Fruit fly (Drosophila melanogaster) whole organism, embryonic: ENCODE measurements around the gene klu.

Experiments used
- Blimp-1 ChIP-seq: fragments of 200-800 bp; sonication (Bioruptor generic); optimal IDR thresholded peaks from 3 replicates; lab custom pipeline; 2018; ENCODE audit warnings: missing biosample characterization, missing genetic modification characterization, mild to moderate bottlenecking, moderate library complexity, missing genetic modification reagents
- CG10321 ChIP-seq: fragments of 200-800 bp; sonication (Bioruptor generic); IDR thresholded peaks from 2 replicates; pipeline ENCODE4 v1.3.6; 2022; ENCODE audit warnings: missing biosample characterization, missing genetic modification characterization
- CG10543 ChIP-seq: fragments of 200-800 bp; sonication (Bioruptor generic); optimal IDR thresholded peaks from 3 replicates; lab custom pipeline; 2017; ENCODE audit warnings: missing biosample characterization, mild to moderate bottlenecking, missing genetic modification characterization, moderate library complexity
- CG11504 ChIP-seq: fragments of 200-800 bp; sonication (Bioruptor generic); optimal IDR thresholded peaks from 3 replicates; lab custom pipeline; 2019; ENCODE audit warnings: missing biosample characterization, mild to moderate bottlenecking, missing genetic modification characterization, moderate library complexity
- CG12391 ChIP-seq: fragments of 200-800 bp; sonication (Bioruptor generic); optimal IDR thresholded peaks from 3 replicates; lab custom pipeline; 2018; ENCODE audit warnings: missing biosample characterization, mild to moderate bottlenecking, missing genetic modification characterization, moderate library complexity
- CG12769 ChIP-seq: fragments of 200-800 bp; sonication (Bioruptor generic); optimal IDR thresholded peaks from 2 replicates; lab custom pipeline; 2019; ENCODE audit warnings: missing biosample characterization, mild to moderate bottlenecking, missing genetic modification characterization, moderate library complexity
- CG15073 ChIP-seq: fragments of 200-800 bp; sonication (Bioruptor generic); optimal IDR thresholded peaks from 2 replicates; lab custom pipeline; 2016; ENCODE audit warnings: missing biosample characterization, missing genetic modification characterization
- CG1602 ChIP-seq: fragments of 200-800 bp; sonication (Bioruptor generic); optimal IDR thresholded peaks from 3 replicates; lab custom pipeline; 2016; ENCODE audit warnings: missing biosample characterization, missing genetic modification characterization
- CG18011 ChIP-seq: fragments of 200-800 bp; sonication (Bioruptor generic); optimal IDR thresholded peaks from 2 replicates; lab custom pipeline; 2017; ENCODE audit warnings: missing biosample characterization, missing genetic modification characterization, mild to moderate bottlenecking, moderate library complexity, missing genotype
- CG2120 ChIP-seq: fragments of 200-800 bp; sonication (Bioruptor generic); optimal IDR thresholded peaks from 3 replicates; lab custom pipeline; 2016; ENCODE audit warnings: missing biosample characterization, missing genetic modification characterization
- CG31441 ChIP-seq: fragments of 200-800 bp; sonication (Bioruptor generic); IDR thresholded peaks from 2 replicates; pipeline ENCODE4 v1.3.6; 2022; ENCODE audit warnings: missing biosample characterization, missing genetic modification characterization
- CG4617 ChIP-seq: fragments of 200-800 bp; sonication (Bioruptor generic); optimal IDR thresholded peaks from 3 replicates; lab custom pipeline; 2016; ENCODE audit warnings: missing biosample characterization, missing genetic modification characterization, borderline replicate concordance
- CG5245 ChIP-seq: fragments of 200-800 bp; sonication (Bioruptor generic); optimal IDR thresholded peaks from 3 replicates; lab custom pipeline; 2016; ENCODE audit warnings: missing biosample characterization, missing genetic modification characterization
- CG6854 ChIP-seq: fragments of 200-800 bp; sonication (Bioruptor generic); optimal IDR thresholded peaks from 3 replicates; lab custom pipeline; 2017; ENCODE audit warnings: missing biosample characterization, mild to moderate bottlenecking, missing genetic modification characterization
- CG7786 ChIP-seq: fragments of 200-800 bp; sonication (Bioruptor generic); optimal IDR thresholded peaks from 2 replicates; lab custom pipeline; 2016; ENCODE audit warnings: missing biosample characterization, missing genetic modification characterization
- CG9215 ChIP-seq: fragments of 200-800 bp; sonication (Bioruptor generic); IDR thresholded peaks from 2 replicates; pipeline ENCODE4 v1.3.6; 2022; ENCODE audit warnings: missing biosample characterization, missing genetic modification characterization
- CTCF ChIP-seq: fragments of 200-800 bp; sonication (Bioruptor generic); optimal IDR thresholded peaks from 2 replicates; lab custom pipeline; 2017; ENCODE audit warnings: missing biosample characterization, mild to moderate bottlenecking, missing genetic modification characterization, moderate library complexity
- Chrac-16 ChIP-seq: fragments of 200-800 bp; sonication (Bioruptor generic); optimal IDR thresholded peaks from 3 replicates; lab custom pipeline; 2016; ENCODE audit warnings: missing biosample characterization, missing genetic modification characterization
- CkIIα-i1 ChIP-seq: fragments of 200-800 bp; sonication (Bioruptor generic); IDR thresholded peaks from 2 replicates; pipeline ENCODE4 v1.3.6; 2022; ENCODE audit warnings: missing biosample characterization, missing genetic modification characterization
- CrebB ChIP-seq: fragments of 200-800 bp; sonication (Bioruptor generic); optimal IDR thresholded peaks from 3 replicates; lab custom pipeline; 2018; ENCODE audit warnings: missing biosample characterization, mild to moderate bottlenecking, missing genetic modification characterization
- D ChIP-seq, 2 experiments: fragments of 200-800 bp in 1 of 2; fragments of >200 bp in 1 of 2; sonication (Bioruptor generic) in 1 of 2; optimal IDR thresholded peaks; 2 replicates in 1 of 2; 3 replicates in 1 of 2; lab custom pipeline; 2017; ENCODE audit warnings: mild to moderate bottlenecking in 1 of 2, missing biosample characterization in 1 of 2, missing genetic modification characterization in 1 of 2, missing genetic modification reagents in 1 of 2
- Dip2 ChIP-seq: fragments of 200-800 bp; sonication (Bioruptor generic); IDR thresholded peaks from 2 replicates; pipeline ENCODE4 v1.3.6; 2022; ENCODE audit warnings: missing biosample characterization, missing genetic modification characterization
- Dll ChIP-seq: fragments of 200-800 bp; sonication (Bioruptor generic); IDR thresholded peaks from 4 replicates; pipeline ENCODE4 v1.3.6; 2022; ENCODE audit warnings: missing biosample characterization, missing genetic modification characterization; ENCODE audit not compliant: partially characterized antibody
- E2f2 ChIP-seq: fragments of 200-800 bp; sonication (Bioruptor generic); IDR thresholded peaks from 2 replicates; pipeline ENCODE4 v1.3.6; 2022; ENCODE audit warnings: missing biosample characterization, missing genetic modification characterization
- Fer2 ChIP-seq: fragments of 200-800 bp; sonication (Bioruptor generic); optimal IDR thresholded peaks from 2 replicates; lab custom pipeline; 2018; ENCODE audit warnings: missing biosample characterization, mild to moderate bottlenecking, missing genetic modification characterization, moderate library complexity
- Gsc ChIP-seq: fragments of 200-800 bp; sonication (Bioruptor generic); IDR thresholded peaks from 2 replicates; pipeline ENCODE4 v1.3.6; 2022; ENCODE audit warnings: missing biosample characterization, missing genetic modification characterization
- H2.0 ChIP-seq: fragments of 200-800 bp; sonication (Bioruptor generic); IDR thresholded peaks from 2 replicates; pipeline ENCODE4 v1.3.6; 2022; ENCODE audit warnings: missing biosample characterization, missing genetic modification characterization
- Hsf ChIP-seq: fragments of 200-800 bp; sonication (Bioruptor generic); optimal IDR thresholded peaks from 3 replicates; lab custom pipeline; 2016; ENCODE audit warnings: missing biosample characterization, missing genetic modification characterization
- Med ChIP-seq: fragments of 200-800 bp; sonication (Bioruptor generic); peaks from one replicate; lab custom pipeline; 2016; ENCODE audit warnings: missing biosample characterization, missing genetic modification characterization, mild to moderate bottlenecking, inconsistent platforms, moderate library complexity
- Nf-YA ChIP-seq: fragments of 200-800 bp; sonication (Bioruptor generic); IDR thresholded peaks from 2 replicates; pipeline ENCODE4 v1.3.6; 2022; ENCODE audit warnings: missing biosample characterization, missing genetic modification characterization
- Opbp ChIP-seq: fragments of 200-800 bp; sonication (Bioruptor generic); IDR thresholded peaks from 3 replicates; pipeline ENCODE4 v1.3.6; 2022; ENCODE audit warnings: missing biosample characterization, missing genetic modification characterization; ENCODE audit not compliant: partially characterized antibody
- Sin3A ChIP-seq: fragments of >200 bp; optimal IDR thresholded peaks from 2 replicates; lab custom pipeline; 2018
- Tbp ChIP-seq: fragments of >200 bp; optimal IDR thresholded peaks from 2 replicates; lab custom pipeline; 2018; ENCODE audit warnings: missing biosample characterization, missing genetic modification characterization
- bab2 ChIP-seq: fragments of 200-800 bp; sonication (Bioruptor generic); optimal IDR thresholded peaks from 2 replicates; lab custom pipeline; 2016; ENCODE audit warnings: missing biosample characterization, missing genetic modification characterization
- bcd ChIP-seq: fragments of 200-800 bp; sonication (Bioruptor generic); optimal IDR thresholded peaks from 2 replicates; lab custom pipeline; 2017; ENCODE audit warnings: missing biosample characterization, mild to moderate bottlenecking, missing genetic modification characterization
- chif ChIP-seq, 2 experiments: fragments of 200-800 bp; sonication (Bioruptor generic); optimal IDR thresholded peaks; 3 replicates each; lab custom pipeline; 2016; ENCODE audit warnings: missing biosample characterization in 2 of 2, missing genetic modification characterization in 2 of 2
- dmrt11E ChIP-seq: fragments of 200-800 bp; sonication (Bioruptor generic); optimal IDR thresholded peaks from 3 replicates; lab custom pipeline; 2018; ENCODE audit warnings: missing biosample characterization, mild to moderate bottlenecking, missing genetic modification characterization, moderate library complexity
- fd102C ChIP-seq: fragments of 200-800 bp; sonication (Bioruptor generic); optimal IDR thresholded peaks from 2 replicates; lab custom pipeline; 2018; ENCODE audit warnings: missing biosample characterization, mild to moderate bottlenecking, missing genetic modification characterization, moderate library complexity
- ftz-f1 ChIP-seq: fragments of 200-800 bp; sonication (Bioruptor generic); optimal IDR thresholded peaks from 2 replicates; lab custom pipeline; 2016; ENCODE audit warnings: missing biosample characterization, missing genetic modification characterization
- kah ChIP-seq: fragments of 200-800 bp; sonication (Bioruptor generic); optimal IDR thresholded peaks from 2 replicates; lab custom pipeline; 2018; ENCODE audit warnings: missing biosample characterization, mild to moderate bottlenecking, missing genetic modification characterization
- kni ChIP-seq: fragments of 200-800 bp; sonication (Bioruptor generic); optimal IDR thresholded peaks from 3 replicates; lab custom pipeline; 2017; ENCODE audit warnings: mild to moderate bottlenecking, missing biosample characterization, missing genetic modification reagents, missing genetic modification characterization
- nom ChIP-seq: fragments of 200-800 bp; sonication (Bioruptor generic); optimal IDR thresholded peaks from 2 replicates; lab custom pipeline; 2017; ENCODE audit warnings: missing biosample characterization, missing genetic modification characterization, mild to moderate bottlenecking, moderate library complexity, missing genetic modification reagents
- onecut ChIP-seq: fragments of 200-800 bp; sonication (Bioruptor generic); IDR thresholded peaks from 2 replicates; pipeline ENCODE4 v1.3.6; 2022; ENCODE audit warnings: missing biosample characterization, missing genetic modification characterization
- peb ChIP-seq: fragments of 200-800 bp; sonication (Bioruptor generic); IDR thresholded peaks from 2 replicates; pipeline ENCODE4 v1.3.6; 2022; ENCODE audit warnings: missing biosample characterization, missing genetic modification characterization
- pfk ChIP-seq: fragments of 200-800 bp; sonication (Bioruptor generic); optimal IDR thresholded peaks from 2 replicates; lab custom pipeline; 2018; ENCODE audit warnings: missing biosample characterization, mild to moderate bottlenecking, missing genetic modification characterization, moderate library complexity
- pita ChIP-seq: fragments of 200-800 bp; sonication (Bioruptor generic); optimal IDR thresholded peaks from 2 replicates; lab custom pipeline; 2017; ENCODE audit warnings: missing biosample characterization, mild to moderate bottlenecking, missing genetic modification characterization
- salm ChIP-seq: fragments of 200-800 bp; sonication (Bioruptor generic); optimal IDR thresholded peaks from 2 replicates; lab custom pipeline; 2018; ENCODE audit warnings: missing biosample characterization, mild to moderate bottlenecking, missing genetic modification characterization
- schlank ChIP-seq: fragments of 200-800 bp; sonication (Bioruptor generic); optimal IDR thresholded peaks from 2 replicates; lab custom pipeline; 2018; ENCODE audit warnings: missing biosample characterization, mild to moderate bottlenecking, missing genetic modification characterization
- slp2 ChIP-seq: fragments of 200-800 bp; sonication (Bioruptor generic); optimal IDR thresholded peaks from 2 replicates; lab custom pipeline; 2016; ENCODE audit warnings: missing biosample characterization, missing genetic modification characterization
- tna ChIP-seq: fragments of 200-800 bp; sonication (Bioruptor generic); IDR thresholded peaks from 2 replicates; pipeline ENCODE4 v1.3.6; 2022; ENCODE audit warnings: missing biosample characterization, missing genetic modification characterization; ENCODE audit not compliant: partially characterized antibody
- ttk ChIP-seq: fragments of 200-800 bp; sonication (Bioruptor generic); IDR thresholded peaks from 2 replicates; pipeline ENCODE4 v2.1.2; 2022; ENCODE audit warnings: missing biosample characterization, missing genetic modification characterization
- zfh2 ChIP-seq: fragments of 200-800 bp; sonication (Bioruptor generic); optimal IDR thresholded peaks from 2 replicates; lab custom pipeline; 2016; ENCODE audit warnings: missing biosample characterization, missing genetic modification characterization

Gene klu

dm6 chr3L:10931430-10931829 is 77.6 kb downstream of the klu start (continued):
- TF ChIP-seq CG5245: no peak
- no peak for TF ChIP-seq Nf-YA (GFP tag; lab: Robert Waterston, UW)
- no peak for TF ChIP-seq Fer2 (tag; lab: Kevin White, UChicago)
- no peak for TF ChIP-seq Med
- TF ChIP-seq CTCF (GFP tag; lab: Kevin White, UChicago): no peak
- TF ChIP-seq schlank (tag; lab: Kevin White, UChicago): no peak
- no peak for TF ChIP-seq chif (GFP tag; optimal IDR thresholded peaks at IDR 0.05; lab: Kevin White, UChicago)
- no peak for TF ChIP-seq H2.0 (GFP tag; lab: Robert Waterston, UW)
- no peak for TF ChIP-seq CrebB (tag; lab: Kevin White, UChicago)
- TF ChIP-seq Dip2 (GFP tag; lab: Robert Waterston, UW): no peak
- peak; percentile 43 for TF ChIP-seq Blimp-1 (GFP tag; lab: Kevin White, UChicago)
- no peak for TF ChIP-seq Dll (GFP tag; lab: Robert Waterston, UW)
- peak; percentile 39 for TF ChIP-seq bcd
- no peak for TF ChIP-seq D (optimal IDR thresholded peaks at IDR 0.05; lab: Kevin White, UChicago)
- no peak for TF ChIP-seq D (GFP tag; optimal IDR thresholded peaks at IDR 0.05; lab: Kevin White, UChicago)
- TF ChIP-seq CG11504 (tag; lab: Kevin White, UChicago): peak; percentile 66
- TF ChIP-seq ttk (GFP tag; lab: Robert Waterston, UW): 0 out of 2 replicates have a peak, but pooled peaks have one; percentile 20
- TF ChIP-seq CG12391 (tag; lab: Kevin White, UChicago): peak; percentile 42
- TF ChIP-seq bab2 (GFP tag; lab: Kevin White, UChicago): no peak
- TF ChIP-seq peb (GFP tag; lab: Robert Waterston, UW): peak; percentile 58; the same call in 1 of the 2 replicates
- TF ChIP-seq CG9215 (GFP tag; lab: Robert Waterston, UW): no peak
- TF ChIP-seq CG1602: no peak
- TF ChIP-seq ftz-f1 (GFP tag; lab: Kevin White, UChicago): no peak
- peak; percentile 6; the same call in 1 of the 2 replicates for TF ChIP-seq onecut (GFP tag; lab: Robert Waterston, UW)
- TF ChIP-seq E2f2: no peak
- TF ChIP-seq CG7786: no peak
- no peak for TF ChIP-seq kni (GFP tag; lab: Kevin White, UChicago)
- no peak for TF ChIP-seq CG12769
- TF ChIP-seq pfk (GFP tag; lab: Kevin White, UChicago): no peak
- no peak for TF ChIP-seq CG10543
- no peak for TF ChIP-seq salm
- TF ChIP-seq Gsc: no peak
- peak; percentile 42 for TF ChIP-seq nom (GFP tag; lab: Kevin White, UChicago)
- TF ChIP-seq Chrac-16: no peak
- TF ChIP-seq fd102C (GFP tag; lab: Kevin White, UChicago): no peak
- no peak for TF ChIP-seq slp2
- TF ChIP-seq CG2120 (GFP tag; lab: Kevin White, UChicago): no peak
- no peak for TF ChIP-seq pita (GFP tag; lab: Kevin White, UChicago)
- no peak for TF ChIP-seq kah (GFP tag; lab: Kevin White, UChicago)
- TF ChIP-seq Tbp (GFP tag; lab: Kevin White, UChicago): no peak
- no peak for TF ChIP-seq Sin3A
- TF ChIP-seq zfh2 (GFP tag; lab: Kevin White, UChicago): no peak
- no peak for TF ChIP-seq CG15073 (GFP tag; lab: Kevin White, UChicago)
- no peak for TF ChIP-seq CG10321 (GFP tag; lab: Robert Waterston, UW)
- TF ChIP-seq Hsf (GFP tag; lab: Kevin White, UChicago): no peak
- TF ChIP-seq CG4617: no peak
- peak; percentile 54 for TF ChIP-seq CG31441 (GFP tag; lab: Robert Waterston, UW)
- peak; percentile 47 for TF ChIP-seq dmrt11E (tag; lab: Kevin White, UChicago)
- TF ChIP-seq CG18011 (GFP tag; lab: Kevin White, UChicago): no peak
- TF ChIP-seq CkIIα-i1: no peak
- TF ChIP-seq tna (GFP tag; lab: Robert Waterston, UW): no peak
- TF ChIP-seq Opbp (GFP tag; lab: Robert Waterston, UW): no peak
- TF ChIP-seq CG6854 (GFP tag; lab: Kevin White, UChicago): no peak
